Worm (Caenorhabditis elegans) whole organism, mixed stage, embryonic: Measurements from ENCODE around the gene fbxa-36.

Experiments used
- mls-2 ChIP-seq: sonication (generic microtip); optimal IDR thresholded peaks from 2 replicates; lab custom pipeline; 2016; ENCODE audit warnings: mild to moderate bottlenecking, missing genetic modification characterization, moderate library complexity, missing compliant biosample characterization
- nhr-12 ChIP-seq: fragments of 150-350 bp; optimal IDR thresholded peaks from 2 replicates; lab custom pipeline; 2014; ENCODE audit warnings: missing biosample characterization, missing genetic modification characterization
- snpc-4 ChIP-seq: fragments of 150-350 bp; optimal IDR thresholded peaks from 2 replicates; lab custom pipeline; 2014; ENCODE audit warnings: missing biosample characterization, missing genetic modification characterization
- zip-8 ChIP-seq: fragments of 150-350 bp; optimal IDR thresholded peaks from 2 replicates; lab custom pipeline; 2014; ENCODE audit warnings: missing biosample characterization, missing genetic modification characterization
- ztf-11 ChIP-seq: fragments of 150-350 bp; optimal IDR thresholded peaks from 2 replicates; lab custom pipeline; 2014; ENCODE audit warnings: missing biosample characterization, missing genetic modification characterization

- TF ChIP-seq mls-2 (tag; lab: Kevin White, UChicago) (no peak), snpc-4 (no peak), zip-8 (tag; lab: Kevin White, UChicago) (no peak), nhr-12 (no peak), ztf-11 (no peak)
These were observed 43.9 kb downstream of the fbxa-36 start, which contains the start of the genes fbxa-76 and fbxa-77 for ce11 chrIII:1249111-1249583.
